Fruit fly (Drosophila melanogaster) whole organism, embryonic: ENCODE data around the gene drn.
A peak's percentile ranks its signal among the peaks of the same experiment; 100 is the strongest.

Experiments used
- BEAF-32 ChIP-seq: fragments of 200-800 bp; sonication (Bioruptor generic); optimal IDR thresholded peaks from 3 replicates; lab custom pipeline; 2017; ENCODE audit warnings: missing biosample characterization, missing genetic modification characterization, mild to moderate bottlenecking, moderate library complexity, missing genetic modification reagents
- CG11247 ChIP-seq: fragments of 200-800 bp; sonication (Bioruptor generic); IDR thresholded peaks from 2 replicates; pipeline ENCODE4 v1.3.6; 2022; ENCODE audit warnings: missing biosample characterization, missing genetic modification characterization
- CG11398 ChIP-seq: fragments of 200-800 bp; sonication (Bioruptor generic); optimal IDR thresholded peaks from 2 replicates; lab custom pipeline; 2016; ENCODE audit warnings: missing biosample characterization, missing genetic modification characterization
- CG14965 ChIP-seq: fragments of 200-800 bp; sonication (Bioruptor generic); optimal IDR thresholded peaks from 2 replicates; lab custom pipeline; 2016; ENCODE audit warnings: missing biosample characterization, missing genetic modification characterization, borderline replicate concordance
- CG1529 ChIP-seq: fragments of 200-800 bp; sonication (Bioruptor generic); optimal IDR thresholded peaks from 3 replicates; lab custom pipeline; 2018; ENCODE audit warnings: missing biosample characterization, missing genetic modification characterization
- CG16863 ChIP-seq: fragments of 200-800 bp; sonication (Bioruptor generic); optimal IDR thresholded peaks from 3 replicates; lab custom pipeline; 2016; ENCODE audit warnings: missing biosample characterization, missing genetic modification characterization
- CG17568 ChIP-seq: fragments of 200-800 bp; sonication (Bioruptor generic); optimal IDR thresholded peaks from 2 replicates; lab custom pipeline; 2018; ENCODE audit warnings: missing biosample characterization, mild to moderate bottlenecking, missing genetic modification characterization, moderate library complexity
- CG17829 ChIP-seq: fragments of 200-800 bp; optimal IDR thresholded peaks from 2 replicates; lab custom pipeline; 2019; ENCODE audit warnings: missing biosample characterization, mild to moderate bottlenecking, missing genetic modification characterization, moderate library complexity
- CG1792 ChIP-seq: fragments of 200-800 bp; sonication (Bioruptor generic); optimal IDR thresholded peaks from 2 replicates; lab custom pipeline; 2016; ENCODE audit warnings: missing biosample characterization, missing genetic modification characterization
- CG2875 ChIP-seq: fragments of 200-800 bp; sonication (Bioruptor generic); optimal IDR thresholded peaks from 2 replicates; lab custom pipeline; 2017; ENCODE audit warnings: missing biosample characterization, mild to moderate bottlenecking, missing genetic modification characterization, missing genetic modification reagents
- CG30020 ChIP-seq: fragments of 200-800 bp; optimal IDR thresholded peaks from 2 replicates; lab custom pipeline; 2019; ENCODE audit warnings: missing biosample characterization, mild to moderate bottlenecking, missing genetic modification characterization, moderate library complexity
- CG30431 ChIP-seq: fragments of 200-800 bp; sonication (Bioruptor generic); optimal IDR thresholded peaks from 2 replicates; lab custom pipeline; 2017; ENCODE audit warnings: missing biosample characterization, missing genetic modification characterization
- CG3838 ChIP-seq: fragments of 200-800 bp; sonication (Bioruptor generic); optimal IDR thresholded peaks from 3 replicates; lab custom pipeline; 2016; ENCODE audit warnings: missing biosample characterization, missing genetic modification characterization
- CG5180 ChIP-seq: fragments of 200-800 bp; sonication (Bioruptor generic); optimal IDR thresholded peaks from 3 replicates; lab custom pipeline; 2017; ENCODE audit warnings: missing biosample characterization, missing genetic modification characterization, mild to moderate bottlenecking, moderate library complexity, missing genetic modification reagents
- CG6813 ChIP-seq: fragments of 200-800 bp; sonication (Bioruptor generic); optimal IDR thresholded peaks from 2 replicates; lab custom pipeline; 2017; ENCODE audit warnings: missing biosample characterization, missing genetic modification characterization, mild to moderate bottlenecking, moderate library complexity, missing genetic modification reagents
- CG7987 ChIP-seq: fragments of 200-800 bp; sonication (Bioruptor generic); optimal IDR thresholded peaks from 2 replicates; lab custom pipeline; 2018; ENCODE audit warnings: missing biosample characterization, mild to moderate bottlenecking, missing genetic modification characterization, moderate library complexity
- Dad ChIP-seq: fragments of 200-800 bp; sonication (Bioruptor generic); optimal IDR thresholded peaks from 3 replicates; lab custom pipeline; 2016; ENCODE audit warnings: missing biosample characterization, missing genetic modification characterization
- E2f1 ChIP-seq: fragments of 200-800 bp; sonication (Bioruptor generic); IDR thresholded peaks from 2 replicates; pipeline ENCODE4 v1.3.6; 2022; ENCODE audit warnings: missing biosample characterization, missing genetic modification characterization
- Fer2 ChIP-seq: fragments of 200-800 bp; sonication (Bioruptor generic); optimal IDR thresholded peaks from 2 replicates; lab custom pipeline; 2018; ENCODE audit warnings: missing biosample characterization, mild to moderate bottlenecking, missing genetic modification characterization, moderate library complexity
- HLH3B ChIP-seq: fragments of 200-800 bp; sonication (Bioruptor generic); IDR thresholded peaks from 2 replicates; pipeline ENCODE4 v1.3.6; 2022; ENCODE audit warnings: missing biosample characterization, missing genetic modification characterization
- HLHmδ ChIP-seq: fragments of 200-800 bp; sonication (Bioruptor generic); optimal IDR thresholded peaks from 2 replicates; lab custom pipeline; 2018; ENCODE audit warnings: missing biosample characterization, mild to moderate bottlenecking, missing genetic modification characterization, moderate library complexity
- Hmx ChIP-seq: fragments of 200-800 bp; sonication (Bioruptor generic); optimal IDR thresholded peaks from 2 replicates; lab custom pipeline; 2016; ENCODE audit warnings: missing biosample characterization, missing genetic modification characterization
- Hr3 ChIP-seq: fragments of 200-800 bp; sonication (Bioruptor generic); optimal IDR thresholded peaks from 3 replicates; lab custom pipeline; 2016; ENCODE audit warnings: missing biosample characterization, missing genetic modification characterization
- Lim3 ChIP-seq: fragments of 200-800 bp; sonication (Bioruptor generic); IDR thresholded peaks from 2 replicates; pipeline ENCODE4 v1.3.6; 2022; ENCODE audit warnings: missing biosample characterization, missing genetic modification characterization
- MBD-R2 ChIP-seq: fragments of 200-800 bp; sonication (Bioruptor generic); IDR thresholded peaks from 2 replicates; pipeline ENCODE4 v1.3.6; 2022; ENCODE audit warnings: missing biosample characterization, missing genetic modification characterization
- Mad ChIP-seq: fragments of 200-800 bp; sonication (Bioruptor generic); optimal IDR thresholded peaks from 2 replicates; lab custom pipeline; 2016; ENCODE audit warnings: missing biosample characterization, missing genetic modification characterization
- Nf-YA ChIP-seq: fragments of 200-800 bp; sonication (Bioruptor generic); IDR thresholded peaks from 2 replicates; pipeline ENCODE4 v1.3.6; 2022; ENCODE audit warnings: missing biosample characterization, missing genetic modification characterization
- Spps ChIP-seq: fragments of 200-800 bp; sonication (Bioruptor generic); optimal IDR thresholded peaks from 2 replicates; lab custom pipeline; 2018; ENCODE audit warnings: missing biosample characterization, mild to moderate bottlenecking, missing genetic modification characterization
- abd-A ChIP-seq: fragments of 200-800 bp; sonication (Bioruptor generic); optimal IDR thresholded peaks from 3 replicates; lab custom pipeline; 2019; ENCODE audit warnings: missing biosample characterization, mild to moderate bottlenecking, missing genetic modification characterization, moderate library complexity
- crc ChIP-seq: fragments of 200-800 bp; sonication (Bioruptor generic); optimal IDR thresholded peaks from 2 replicates; lab custom pipeline; 2016; ENCODE audit warnings: missing biosample characterization, missing genetic modification characterization
- dati ChIP-seq: fragments of 200-800 bp; sonication (Bioruptor generic); IDR thresholded peaks from 2 replicates; pipeline ENCODE4 v1.3.6; 2022; ENCODE audit warnings: missing biosample characterization, missing genetic modification characterization
- eyg ChIP-seq: fragments of 200-800 bp; sonication (Bioruptor generic); optimal IDR thresholded peaks from 3 replicates; lab custom pipeline; 2016; ENCODE audit warnings: missing biosample characterization, missing genetic modification characterization
- fu2 ChIP-seq: fragments of 200-800 bp; sonication (Bioruptor generic); optimal IDR thresholded peaks from 2 replicates; lab custom pipeline; 2016; ENCODE audit warnings: missing biosample characterization, missing genetic modification characterization
- gcm ChIP-seq: fragments of 200-800 bp; sonication (Bioruptor generic); optimal IDR thresholded peaks from 2 replicates; lab custom pipeline; 2019; ENCODE audit warnings: missing biosample characterization, mild to moderate bottlenecking, missing genetic modification characterization, moderate library complexity
- hth ChIP-seq: fragments of >200 bp; optimal IDR thresholded peaks from 2 replicates; lab custom pipeline; 2017; ENCODE audit warnings: inconsistent platforms
- insv ChIP-seq, 2 experiments: fragments of 200-800 bp; sonication (Bioruptor generic); optimal IDR thresholded peaks; 3 replicates each; lab custom pipeline; 2016 to 2018; ENCODE audit warnings: missing biosample characterization in 2 of 2, missing genetic modification characterization in 2 of 2
- nom ChIP-seq: fragments of 200-800 bp; sonication (Bioruptor generic); optimal IDR thresholded peaks from 2 replicates; lab custom pipeline; 2017; ENCODE audit warnings: missing biosample characterization, missing genetic modification characterization, mild to moderate bottlenecking, moderate library complexity, missing genetic modification reagents
- pan ChIP-seq, 4 experiments: fragments of >200 bp in 3 of 4; fragments of 200-800 bp in 1 of 4; sonication (Bioruptor generic) in 1 of 4; optimal IDR thresholded peaks in 3 of 4; IDR thresholded peaks in 1 of 4; 2 replicates each; pipeline versions ENCODE4 v1.3.6 to Lab custom; 2017 to 2022; ENCODE audit warnings: missing biosample characterization in 2 of 4, missing genetic modification characterization in 2 of 4, mixed read lengths in 1 of 4
- repo ChIP-seq: fragments of 200-800 bp; sonication (Bioruptor generic); optimal IDR thresholded peaks from 2 replicates; lab custom pipeline; 2016; ENCODE audit warnings: missing biosample characterization, missing genetic modification characterization
- run ChIP-seq: fragments of 200-800 bp; sonication (Bioruptor generic); optimal IDR thresholded peaks from 3 replicates; lab custom pipeline; 2018; ENCODE audit warnings: missing biosample characterization, mild to moderate bottlenecking, missing genetic modification characterization
- sens ChIP-seq: fragments of 200-800 bp; sonication (Bioruptor generic); peaks from one replicate; lab custom pipeline; 2016; ENCODE audit warnings: missing biosample characterization, missing genetic modification characterization
- sima ChIP-seq: fragments of 200-800 bp; sonication (Bioruptor generic); optimal IDR thresholded peaks from 2 replicates; lab custom pipeline; 2016; ENCODE audit warnings: missing biosample characterization, missing genetic modification characterization
- wek ChIP-seq: fragments of 200-800 bp; sonication (Bioruptor generic); optimal IDR thresholded peaks from 3 replicates; lab custom pipeline; 2018; ENCODE audit warnings: missing biosample characterization, mild to moderate bottlenecking, missing genetic modification characterization, moderate library complexity
- z ChIP-seq: fragments of 200-800 bp; sonication (Bioruptor generic); IDR thresholded peaks from 3 replicates; pipeline ENCODE4 v1.3.6; 2022; ENCODE audit warnings: missing biosample characterization, missing genetic modification characterization

The drn gene

DNA sequence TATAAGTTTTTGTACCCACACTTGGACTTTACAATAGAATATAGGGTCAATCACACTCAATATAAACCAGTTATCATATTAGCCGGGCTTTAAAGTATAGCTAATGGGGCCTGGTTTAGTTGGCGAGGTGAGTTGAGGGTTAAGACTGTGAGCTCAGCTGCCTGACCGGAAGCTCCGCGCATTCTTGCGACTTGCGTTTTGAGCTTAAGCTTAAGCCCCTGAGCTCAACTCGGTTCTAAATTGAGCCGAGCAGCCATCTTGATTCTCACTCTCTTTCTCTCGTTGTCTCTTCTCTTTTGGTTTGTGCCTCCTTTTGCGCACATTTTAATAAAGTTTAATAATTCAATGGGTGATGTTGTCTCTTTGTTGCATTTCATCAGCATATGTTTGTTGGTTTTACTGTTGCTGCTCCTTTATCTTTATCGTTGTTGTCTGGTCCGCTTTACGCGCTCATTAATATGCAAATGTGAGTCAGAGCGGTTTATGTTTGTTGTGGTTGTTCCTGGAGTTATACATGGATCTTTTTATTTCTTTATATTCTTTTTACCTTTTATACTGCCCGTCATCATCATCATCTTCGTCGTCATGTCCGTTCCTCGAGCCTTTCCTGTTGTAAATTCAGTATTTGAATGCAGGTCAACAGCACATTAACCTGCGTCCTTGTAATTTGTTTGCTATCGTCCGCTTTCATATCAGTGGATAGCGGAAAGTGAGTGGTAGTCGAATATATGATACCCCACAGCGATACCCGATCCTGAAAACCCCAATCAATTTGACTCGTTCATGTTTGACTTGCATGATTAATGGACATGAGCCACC lies 10.8 kb downstream of the drn start (continued):
- TF ChIP-seq crc (GFP tag; lab: Kevin White, UChicago) (no peak), CG1792 (GFP tag; lab: Kevin White, UChicago) (no peak), fu2 (GFP tag; lab: Kevin White, UChicago) (no peak), Nf-YA (GFP tag; lab: Robert Waterston, UW) (no peak), CG7987 (GFP tag; lab: Kevin White, UChicago) (no peak), z (GFP tag; lab: Robert Waterston, UW) (peak; percentile 84), CG6813 (GFP tag; lab: Kevin White, UChicago) (no peak), nom (GFP tag; lab: Kevin White, UChicago) (peak; percentile 47), Lim3 (GFP tag; lab: Robert Waterston, UW) (no peak), dati (GFP tag; lab: Robert Waterston, UW) (no peak), insv (GFP tag; optimal IDR thresholded peaks at IDR 0.05; lab: Kevin White, UChicago) (no peak), MBD-R2 (no peak), Fer2 (no peak), repo (no peak), HLH3B (no peak), CG17829 (tag; lab: Kevin White, UChicago) (no peak), eyg (GFP tag; lab: Kevin White, UChicago) (no peak), CG16863 (GFP tag; lab: Kevin White, UChicago) (no peak), CG11398 (GFP tag; lab: Kevin White, UChicago) (no peak), CG1529 (GFP tag; lab: Kevin White, UChicago) (no peak), Dad (no peak), abd-A (tag; lab: Kevin White, UChicago) (peak; percentile 59), Mad (no peak), CG5180 (no peak), HLHmδ (GFP tag; lab: Kevin White, UChicago) (no peak), BEAF-32 (GFP tag; lab: Kevin White, UChicago) (no peak), run (no peak), wek (GFP tag; lab: Kevin White, UChicago) (no peak), CG14965 (GFP tag; lab: Kevin White, UChicago) (no peak), hth (lab: Kevin White, UChicago) (no peak), CG2875 (GFP tag; lab: Kevin White, UChicago) (no peak), gcm (GFP tag; lab: Kevin White, UChicago) (no peak), CG11247 (GFP tag; lab: Robert Waterston, UW) (no peak), CG3838 (GFP tag; lab: Kevin White, UChicago) (no peak), CG30020 (tag; lab: Kevin White, UChicago) (no peak), Hmx (no peak), CG30431 (GFP tag; lab: Kevin White, UChicago) (no peak), sens (GFP tag; lab: Kevin White, UChicago) (peak; percentile 77), Spps (no peak), sima (no peak), Hr3 (GFP tag; lab: Kevin White, UChicago) (no peak), pan (optimal IDR thresholded peaks at IDR 0.05; lab: Kevin White, UChicago) (no peak), pan (GFP tag; optimal IDR thresholded peaks at IDR 0.05 in 1 of 2, IDR thresholded peaks at IDR 0.05 in 1 of 2) (no peak), CG17568 (GFP tag; lab: Kevin White, UChicago) (no peak), E2f1 (GFP tag; lab: Robert Waterston, UW) (no peak)
